Fruit fly (Drosophila melanogaster) whole organism, prepupa: Measurements from ENCODE around the gene orb.

Source experiments
- CG16779 ChIP-seq: fragments of 200-800 bp; sonication (Bioruptor generic); optimal IDR thresholded peaks from 3 replicates; lab custom pipeline; 2017; ENCODE audit warnings: missing biosample characterization, mild to moderate bottlenecking, missing genetic modification characterization
- CG3032 ChIP-seq: fragments of 200-800 bp; optimal IDR thresholded peaks from 2 replicates; lab custom pipeline; 2019; ENCODE audit warnings: missing biosample characterization, mild to moderate bottlenecking, missing genetic modification characterization, moderate library complexity
- CG3919 ChIP-seq: fragments of 200-800 bp; sonication (Bioruptor generic); optimal IDR thresholded peaks from 3 replicates; lab custom pipeline; 2016; ENCODE audit warnings: missing biosample characterization, missing genetic modification characterization
- CG4318 ChIP-seq: fragments of 200-800 bp; sonication (Bioruptor generic); optimal IDR thresholded peaks from 3 replicates; lab custom pipeline; 2017; ENCODE audit warnings: missing biosample characterization, mild to moderate bottlenecking, missing genetic modification characterization
- CG8119 ChIP-seq: fragments of 200-800 bp; sonication (Bioruptor generic); IDR thresholded peaks from 3 replicates; pipeline ENCODE4 v1.3.6; 2022; ENCODE audit warnings: missing biosample characterization, missing genetic modification characterization
- Eip93F ChIP-seq: fragments of 200-800 bp; sonication (Bioruptor generic); optimal IDR thresholded peaks from 2 replicates; lab custom pipeline; 2016; ENCODE audit warnings: missing biosample characterization, mild to moderate bottlenecking, missing genetic modification characterization
- Lpt ChIP-seq: fragments of 200-800 bp; sonication (Bioruptor generic); optimal IDR thresholded peaks from 3 replicates; lab custom pipeline; 2016; ENCODE audit warnings: missing biosample characterization, missing genetic modification characterization
- Met ChIP-seq: fragments of 200-800 bp; sonication (Bioruptor generic); optimal IDR thresholded peaks from 3 replicates; lab custom pipeline; 2016; ENCODE audit warnings: missing biosample characterization, missing genetic modification characterization
- cyc ChIP-seq: fragments of 200-800 bp; sonication (Bioruptor generic); optimal IDR thresholded peaks from 3 replicates; lab custom pipeline; 2016; ENCODE audit warnings: missing biosample characterization, missing genetic modification characterization
- esn ChIP-seq: fragments of 200-800 bp; sonication (Bioruptor generic); optimal IDR thresholded peaks from 2 replicates; lab custom pipeline; 2016; ENCODE audit warnings: missing biosample characterization, mild to moderate bottlenecking, missing genetic modification characterization, moderate library complexity
- pdm3 ChIP-seq: fragments of 200-800 bp; sonication (Bioruptor generic); optimal IDR thresholded peaks from 3 replicates; lab custom pipeline; 2016; ENCODE audit warnings: missing biosample characterization, missing genetic modification characterization
- spab ChIP-seq: fragments of 200-800 bp; sonication (Bioruptor generic); optimal IDR thresholded peaks from 2 replicates; lab custom pipeline; 2017; ENCODE audit warnings: missing biosample characterization, mild to moderate bottlenecking, missing genetic modification characterization, missing genetic modification reagents
- ss ChIP-seq, 2 experiments: fragments of 200-800 bp; sonication (Bioruptor generic); optimal IDR thresholded peaks; 2 replicates in 1 of 2; 3 replicates in 1 of 2; lab custom pipeline; 2017 to 2018; ENCODE audit warnings: mild to moderate bottlenecking in 2 of 2, missing biosample characterization in 2 of 2, missing genetic modification characterization in 2 of 2, moderate library complexity in 1 of 2

dm6 chr3R:23320251-23320650 is 39.6 kb upstream of the orb start:
- TF ChIP-seq CG16779 (tag; lab: Kevin White, UChicago) = no peak
- TF ChIP-seq spab = no peak
- TF ChIP-seq CG3919 (GFP tag; lab: Kevin White, UChicago) = no peak
- no peak for TF ChIP-seq CG8119 (GFP tag; lab: Robert Waterston, UW)
- TF ChIP-seq esn (GFP tag; lab: Kevin White, UChicago) = no peak
- no peak for TF ChIP-seq Lpt (GFP tag; lab: Kevin White, UChicago)
- no peak for TF ChIP-seq Eip93F (GFP tag; lab: Kevin White, UChicago)
- no peak for TF ChIP-seq ss (GFP tag; optimal IDR thresholded peaks at IDR 0.05; lab: Kevin White, UChicago)
- no peak for TF ChIP-seq pdm3 (GFP tag; lab: Kevin White, UChicago)
- no peak for TF ChIP-seq CG3032 (tag; lab: Kevin White, UChicago)
- TF ChIP-seq Met (GFP tag; lab: Kevin White, UChicago) = no peak
- no peak for TF ChIP-seq CG4318 (GFP tag; lab: Kevin White, UChicago)
- no peak for TF ChIP-seq cyc (GFP tag; lab: Kevin White, UChicago)
